Worm (Caenorhabditis elegans) whole organism, L1 larva: ENCODE data around the gene Y38F1A.8.

Source experiments
- C16A3.4 ChIP-seq: fragments of 150-350 bp; optimal IDR thresholded peaks from 2 replicates; lab custom pipeline; 2014; ENCODE audit warnings: missing biosample characterization, missing genetic modification characterization
- F16B12.6 ChIP-seq: fragments of 150-350 bp; optimal IDR thresholded peaks from 2 replicates; lab custom pipeline; 2014; ENCODE audit warnings: missing biosample characterization, missing genetic modification characterization
- alr-1 ChIP-seq: fragments of 200-800 bp; sonication (Bioruptor generic); optimal IDR thresholded peaks from 2 replicates; lab custom pipeline; 2018; ENCODE audit warnings: borderline replicate concordance, mild to moderate bottlenecking, missing genetic modification characterization, missing compliant biosample characterization
- blmp-1 ChIP-seq: fragments of 150-350 bp; optimal IDR thresholded peaks from 2 replicates; lab custom pipeline; 2014; ENCODE audit warnings: missing biosample characterization, missing genetic modification characterization
- ceh-8 ChIP-seq: fragments of 200-800 bp; sonication (Bioruptor generic); optimal IDR thresholded peaks from 2 replicates; lab custom pipeline; 2018; ENCODE audit warnings: mild to moderate bottlenecking, missing genetic modification characterization, moderate library complexity, missing compliant biosample characterization
- ceh-82 ChIP-seq, 3 experiments: fragments of 150-350 bp in 1 of 3; sonication (generic microtip) in 2 of 3; optimal IDR thresholded peaks; 2 replicates each; lab custom pipeline; 2014 to 2017; ENCODE audit warnings: missing biosample characterization in 3 of 3, missing genetic modification characterization in 3 of 3
- ceh-88 ChIP-seq: fragments of 200-800 bp; sonication (Bioruptor generic); IDR thresholded peaks from 2 replicates; pipeline ENCODE4 v1.3.6; 2022; ENCODE audit warnings: missing genetic modification characterization, missing compliant biosample characterization
- ces-1 ChIP-seq: fragments of 150-350 bp; optimal IDR thresholded peaks from 2 replicates; lab custom pipeline; 2014; ENCODE audit warnings: missing biosample characterization, missing genetic modification reagents, missing genetic modification characterization
- dpl-1 ChIP-seq, 3 experiments: fragments of 150-350 bp in 2 of 3; sonication (generic microtip) in 1 of 3; optimal IDR thresholded peaks; 2 replicates each; lab custom pipeline; 2014 to 2017; ENCODE audit warnings: missing biosample characterization in 3 of 3, missing genetic modification characterization in 3 of 3, missing genetic modification reagents in 3 of 3
- dsc-1 ChIP-seq: sonication (generic microtip); optimal IDR thresholded peaks from 2 replicates; lab custom pipeline; 2016; ENCODE audit warnings: mild to moderate bottlenecking, missing genetic modification characterization, missing compliant biosample characterization
- efl-1 ChIP-seq, 4 experiments: fragments of 150-350 bp; optimal IDR thresholded peaks in 3 of 4; peaks in 1 of 4; 1 replicate in 1 of 4; 2 replicates in 3 of 4; lab custom pipeline; 2014; ENCODE audit warnings: missing biosample characterization in 2 of 4, missing genetic modification characterization in 2 of 4, missing genetic modification reagents in 2 of 4
- efl-3 ChIP-seq: fragments of 200-800 bp; sonication (Bioruptor generic); optimal IDR thresholded peaks from 2 replicates; lab custom pipeline; 2018; ENCODE audit warnings: mild to moderate bottlenecking, missing genetic modification characterization, missing compliant biosample characterization
- elt-3 ChIP-seq, 6 experiments: fragments of 150-350 bp in 1 of 6; sonication (generic microtip); optimal IDR thresholded peaks; 2 replicates each; lab custom pipeline; 2017 to 2018; ENCODE audit warnings: missing biosample characterization in 6 of 6, missing genetic modification characterization in 6 of 6, inconsistent platforms in 1 of 6
- fkh-8 ChIP-seq: sonication (generic microtip); optimal IDR thresholded peaks from 2 replicates; lab custom pipeline; 2016; ENCODE audit warnings: mild to moderate bottlenecking, missing genetic modification characterization, missing compliant biosample characterization
- grh-1 ChIP-seq: fragments of 200-800 bp; sonication (Bioruptor generic); IDR thresholded peaks from 2 replicates; pipeline ENCODE4 v1.3.6; 2022; ENCODE audit warnings: missing genetic modification reagents, missing genetic modification characterization, missing compliant biosample characterization
- hpl-2 ChIP-seq: fragments of 150-350 bp; optimal IDR thresholded peaks from 2 replicates; lab custom pipeline; 2014; ENCODE audit warnings: missing biosample characterization, missing genetic modification reagents, missing genetic modification characterization
- lin-35 ChIP-seq, 2 experiments: fragments of 150-350 bp; optimal IDR thresholded peaks; 2 replicates each; lab custom pipeline; 2014; ENCODE audit warnings: missing biosample characterization in 2 of 2, missing genetic modification characterization in 2 of 2, missing genetic modification reagents in 2 of 2
- lsy-2 ChIP-seq, 2 experiments: fragments of 150-350 bp; optimal IDR thresholded peaks; 2 replicates each; lab custom pipeline; 2014; ENCODE audit warnings: missing biosample characterization in 2 of 2, missing genetic modification characterization in 2 of 2
- mab-9 ChIP-seq: fragments of 200-800 bp; sonication (Bioruptor generic); IDR thresholded peaks from 2 replicates; pipeline ENCODE4 v1.3.6; 2022; ENCODE audit warnings: missing genetic modification reagents, missing genetic modification characterization, missing compliant biosample characterization
- mdl-1 ChIP-seq, 2 experiments: fragments of 150-350 bp; optimal IDR thresholded peaks; 2 replicates each; lab custom pipeline; 2014 to 2017; ENCODE audit warnings: missing biosample characterization in 2 of 2, missing genetic modification characterization in 2 of 2, inconsistent platforms in 1 of 2
- mep-1 ChIP-seq: fragments of 150-350 bp; optimal IDR thresholded peaks from 2 replicates; lab custom pipeline; 2014; ENCODE audit warnings: missing biosample characterization, missing genetic modification characterization
- nhr-12 ChIP-seq: sonication (generic microtip); optimal IDR thresholded peaks from 2 replicates; lab custom pipeline; 2017; ENCODE audit warnings: missing biosample characterization, missing genetic modification characterization
- nhr-19 ChIP-seq: fragments of 200-800 bp; sonication (Bioruptor generic); conservative IDR thresholded peaks from 2 replicates; pipeline ENCODE4 v1.3.6; 2022; ENCODE audit warnings: missing genetic modification characterization, missing compliant biosample characterization
- nhr-20 ChIP-seq: sonication (generic microtip); optimal IDR thresholded peaks from 2 replicates; lab custom pipeline; 2016; ENCODE audit warnings: mild to moderate bottlenecking, missing genetic modification characterization, missing compliant biosample characterization
- nhr-237 ChIP-seq: fragments of 150-350 bp; optimal IDR thresholded peaks from 2 replicates; lab custom pipeline; 2014; ENCODE audit warnings: missing biosample characterization, missing genetic modification characterization
- nhr-28 ChIP-seq: fragments of 150-350 bp; optimal IDR thresholded peaks from 2 replicates; lab custom pipeline; 2014; ENCODE audit warnings: missing biosample characterization, missing genetic modification characterization
- nhr-47 ChIP-seq: sonication (generic microtip); optimal IDR thresholded peaks from 2 replicates; lab custom pipeline; 2016; ENCODE audit warnings: mild to moderate bottlenecking, missing genetic modification characterization, moderate library complexity, missing compliant biosample characterization
- nhr-71 ChIP-seq: sonication (generic microtip); optimal IDR thresholded peaks from 2 replicates; lab custom pipeline; 2016; ENCODE audit warnings: mild to moderate bottlenecking, missing genetic modification characterization, moderate library complexity, missing compliant biosample characterization
- nhr-85 ChIP-seq: sonication (generic microtip); peaks from one replicate; lab custom pipeline; 2016; ENCODE audit warnings: missing genetic modification characterization, inconsistent platforms, missing compliant biosample characterization
- rnt-1 ChIP-seq: sonication (generic microtip); optimal IDR thresholded peaks from 2 replicates; lab custom pipeline; 2016; ENCODE audit warnings: mild to moderate bottlenecking, missing genetic modification characterization, moderate library complexity, missing compliant biosample characterization
- skn-1 ChIP-seq: fragments of 150-350 bp; optimal IDR thresholded peaks from 2 replicates; lab custom pipeline; 2014; ENCODE audit warnings: missing biosample characterization, missing genetic modification characterization
- snpc-4 ChIP-seq: fragments of 150-350 bp; optimal IDR thresholded peaks from 2 replicates; lab custom pipeline; 2014; ENCODE audit warnings: missing biosample characterization, missing genetic modification characterization
- snu-23 ChIP-seq: sonication (generic microtip); optimal IDR thresholded peaks from 2 replicates; lab custom pipeline; 2016; ENCODE audit warnings: missing genetic modification characterization, missing compliant biosample characterization
- sox-4 ChIP-seq: sonication (generic microtip); optimal IDR thresholded peaks from 2 replicates; lab custom pipeline; 2016; ENCODE audit warnings: missing genetic modification characterization, missing compliant biosample characterization
- swsn-7 ChIP-seq: sonication (generic microtip); optimal IDR thresholded peaks from 2 replicates; lab custom pipeline; 2016; ENCODE audit warnings: missing genetic modification characterization, missing compliant biosample characterization
- unc-130 ChIP-seq: fragments of 150-350 bp; optimal IDR thresholded peaks from 2 replicates; lab custom pipeline; 2017; ENCODE audit warnings: missing biosample characterization, missing genetic modification characterization, inconsistent platforms
- xbp-1 ChIP-seq: sonication (generic microtip); optimal IDR thresholded peaks from 2 replicates; lab custom pipeline; 2016; ENCODE audit warnings: missing genetic modification characterization, missing compliant biosample characterization
- zip-4 ChIP-seq: fragments of 200-800 bp; sonication (Bioruptor generic); optimal IDR thresholded peaks from 2 replicates; lab custom pipeline; 2018; ENCODE audit warnings: mild to moderate bottlenecking, missing genetic modification characterization, moderate library complexity, missing compliant biosample characterization
- ztf-4 ChIP-seq: fragments of 150-350 bp; optimal IDR thresholded peaks from 2 replicates; lab custom pipeline; 2014; ENCODE audit warnings: missing biosample characterization, missing genetic modification characterization

Y38F1A.8 gene

ce11 chrII:12965138-12965537 lies 35.5 kb downstream of the Y38F1A.8 start:
- TF ChIP-seq hpl-2 (GFP tag; lab: Kevin White, UChicago) (no peak), ceh-88 (GFP tag; lab: Robert Waterston, UW) (no peak), unc-130 (no peak), grh-1 (GFP tag; lab: Robert Waterston, UW) (no peak), nhr-85 (tag; lab: Kevin White, UChicago) (peak; percentile 69), zip-4 (GFP tag; lab: Kevin White, UChicago) (no peak)

- TF ChIP-seq ztf-4 (tag; lab: Kevin White, UChicago) (no peak), blmp-1 (tag; lab: Kevin White, UChicago) (peak; percentile 91)
Measured at ce11 chrII:12961743-12962142, 38.9 kb downstream of the Y38F1A.8 start.

ce11 chrII:12961293-12961692 lies 39.4 kb downstream of the Y38F1A.8 start:
- peak; percentile 25 for TF ChIP-seq nhr-85 (tag; lab: Kevin White, UChicago)
- no peak for TF ChIP-seq ces-1 (GFP tag; lab: Kevin White, UChicago)
- peak; percentile 34 for TF ChIP-seq blmp-1 (tag; lab: Kevin White, UChicago)
- TF ChIP-seq ceh-8 (GFP tag; lab: Kevin White, UChicago): no peak
- TF ChIP-seq alr-1 (tag; lab: Kevin White, UChicago): no peak
- TF ChIP-seq nhr-237 (tag; lab: Kevin White, UChicago): no peak
- no peak for TF ChIP-seq efl-1 (optimal IDR thresholded peaks at IDR 0.05; lab: Kevin White, UChicago)
- no peak for TF ChIP-seq efl-1 (GFP tag; optimal IDR thresholded peaks at IDR 0.05 in 1 of 2; lab: Kevin White, UChicago)
- TF ChIP-seq sox-4 (tag; lab: Kevin White, UChicago): no peak
- no peak for TF ChIP-seq F16B12.6 (tag; lab: Kevin White, UChicago)

DNA sequence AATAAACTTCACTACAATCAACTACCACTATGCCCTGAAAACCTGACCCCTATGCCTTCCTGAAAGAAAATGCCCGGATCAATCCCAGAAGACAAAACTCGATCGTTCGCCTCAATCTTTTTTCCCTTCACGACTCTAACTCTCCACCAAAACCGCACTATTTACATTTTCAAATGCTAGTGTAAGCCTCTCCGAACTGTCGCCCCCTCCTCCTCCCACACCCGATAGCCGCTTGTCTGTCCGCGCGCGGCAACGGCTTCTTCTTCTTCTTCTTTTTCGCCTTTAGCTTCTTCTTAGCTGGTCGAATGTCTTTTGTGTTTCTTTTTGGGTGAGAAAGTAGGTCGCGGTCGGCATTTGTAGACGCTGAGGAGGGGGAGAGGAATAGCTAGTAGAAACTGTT lies 40.4 kb downstream of the Y38F1A.8 start:
- TF ChIP-seq blmp-1 (tag; lab: Kevin White, UChicago): peak; percentile 70
- TF ChIP-seq nhr-12 (tag; lab: Kevin White, UChicago): no peak
- TF ChIP-seq, all 84 proteins: peak for 1

DNA sequence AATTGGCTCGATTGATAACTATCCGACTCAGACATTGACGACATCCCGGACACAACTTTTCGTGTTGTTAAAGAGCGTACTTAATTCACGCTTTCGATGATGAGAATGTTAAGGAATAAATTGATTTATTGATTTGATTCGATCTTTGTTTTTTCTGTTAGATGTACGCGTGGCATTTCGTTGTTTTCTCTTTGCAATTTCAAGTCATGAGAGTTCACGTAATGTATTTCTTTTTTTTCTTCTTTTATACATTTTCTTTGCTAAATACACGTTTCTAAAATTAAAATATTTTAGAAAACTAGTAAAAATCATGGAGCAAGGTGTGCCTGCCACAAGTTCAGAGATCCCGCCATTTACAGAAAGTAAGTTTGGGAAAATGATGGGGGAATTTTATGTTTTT lies 46.0 kb downstream of the Y38F1A.8 start, which contains the start of the genes Y38F1A.1 and Y38F1A.2:
Gene Y38F1A.1, minus strand, starts transcription at position 101 of the 400 bp plus-strand sequence.
Gene Y38F1A.2, plus strand, starts transcription at position 289 of the 400 bp plus-strand sequence.
- TF ChIP-seq efl-1 (optimal IDR thresholded peaks at IDR 0.05; lab: Kevin White, UChicago) (no peak), efl-1 (GFP tag; optimal IDR thresholded peaks at IDR 0.05 in 1 of 2; lab: Kevin White, UChicago) (peak in 1 of 2 experiments; percentile 37), nhr-19 (GFP tag; lab: Robert Waterston, UW) (no peak)
- TF ChIP-seq, all 84 proteins: peak for 1

- TF ChIP-seq snu-23 (GFP tag; lab: Kevin White, UChicago): peak; percentile 46
- TF ChIP-seq ceh-82 (tag; optimal IDR thresholded peaks at IDR 0.05; lab: Kevin White, UChicago): peak in 2 of 3 experiments; percentile 23 to 36
- no peak for TF ChIP-seq nhr-19 (GFP tag; lab: Robert Waterston, UW)
- TF ChIP-seq dsc-1: peak; percentile 1
- TF ChIP-seq C16A3.4: peak; percentile 17
- TF ChIP-seq nhr-71 (tag; lab: Kevin White, UChicago): peak; percentile 60
- no peak for TF ChIP-seq mab-9 (GFP tag; lab: Robert Waterston, UW)
- TF ChIP-seq xbp-1: peak; percentile 80
- TF ChIP-seq dpl-1 (GFP tag; optimal IDR thresholded peaks at IDR 0.05; lab: Kevin White, UChicago): peak; percentile 23 to 28 (median 27)
- TF ChIP-seq snpc-4 (tag; lab: Kevin White, UChicago): peak; percentile 78
- peak in 1 of 2 experiments; percentile 44 for TF ChIP-seq lin-35 (GFP tag; optimal IDR thresholded peaks at IDR 0.05; lab: Kevin White, UChicago)
- no peak for TF ChIP-seq sox-4 (tag; lab: Kevin White, UChicago)
- peak; percentile 56 for TF ChIP-seq blmp-1 (tag; lab: Kevin White, UChicago)
- TF ChIP-seq nhr-20: peak; percentile 16
- TF ChIP-seq unc-130: peak; percentile 26
- peak; percentile 47 for TF ChIP-seq mep-1 (tag; lab: Kevin White, UChicago)
- TF ChIP-seq rnt-1 (tag; lab: Kevin White, UChicago): peak; percentile 81
- no peak for TF ChIP-seq nhr-28
- TF ChIP-seq fkh-8: peak; percentile 41
- TF ChIP-seq lsy-2 (tag; optimal IDR thresholded peaks at IDR 0.05; lab: Kevin White, UChicago): peak; percentile 24 to 60
- peak; percentile 59 to 73 for TF ChIP-seq efl-1 (optimal IDR thresholded peaks at IDR 0.05; lab: Kevin White, UChicago)
- TF ChIP-seq efl-1 (GFP tag; optimal IDR thresholded peaks at IDR 0.05 in 1 of 2; lab: Kevin White, UChicago): peak in 1 of 2 experiments; percentile 41
- TF ChIP-seq nhr-47 (tag; lab: Kevin White, UChicago): peak; percentile 46
- peak in 1 of 6 experiments; percentile 25 for TF ChIP-seq elt-3 (tag; optimal IDR thresholded peaks at IDR 0.05; lab: Kevin White, UChicago)
- peak; percentile 33 for TF ChIP-seq swsn-7
- TF ChIP-seq skn-1 (tag; lab: Kevin White, UChicago): peak; percentile 57
- TF ChIP-seq efl-3 (GFP tag; lab: Kevin White, UChicago): no peak
- no peak for TF ChIP-seq ces-1 (GFP tag; lab: Kevin White, UChicago)
- TF ChIP-seq mdl-1 (tag; optimal IDR thresholded peaks at IDR 0.05; lab: Kevin White, UChicago): peak in 1 of 2 experiments; percentile 48
Measured at ce11 chrII:12953297-12953696, 47.4 kb downstream of the Y38F1A.8 start.
